Worm (Caenorhabditis elegans) whole organism, L1 larva: ENCODE data around the gene lin-22.
A peak's percentile ranks its signal among the peaks of the same experiment; 100 is the strongest.

Experiments
- C04F5.9 ChIP-seq: sonication (generic microtip); optimal IDR thresholded peaks from 2 replicates; lab custom pipeline; 2016; ENCODE audit warnings: missing genetic modification characterization, missing compliant biosample characterization
- C34B4.2 ChIP-seq: sonication (generic microtip); optimal IDR thresholded peaks from 2 replicates; lab custom pipeline; 2017; ENCODE audit warnings: mild to moderate bottlenecking, missing genetic modification characterization, missing compliant biosample characterization
- aly-2 ChIP-seq: fragments of 150-350 bp; optimal IDR thresholded peaks from 2 replicates; lab custom pipeline; 2014; ENCODE audit warnings: missing biosample characterization, missing genetic modification characterization
- ama-1 ChIP-seq: fragments of 150-350 bp; optimal IDR thresholded peaks from 2 replicates; lab custom pipeline; 2014
- blmp-1 ChIP-seq: fragments of 150-350 bp; optimal IDR thresholded peaks from 2 replicates; lab custom pipeline; 2014; ENCODE audit warnings: missing biosample characterization, missing genetic modification characterization
- ceh-63 ChIP-seq: fragments of 200-800 bp; sonication (Bioruptor generic); optimal IDR thresholded peaks from 2 replicates; lab custom pipeline; 2018; ENCODE audit warnings: mild to moderate bottlenecking, missing genetic modification characterization, missing compliant biosample characterization
- ceh-88 ChIP-seq: fragments of 200-800 bp; sonication (Bioruptor generic); IDR thresholded peaks from 2 replicates; pipeline ENCODE4 v1.3.6; 2022; ENCODE audit warnings: missing genetic modification characterization, missing compliant biosample characterization
- ceh-90 ChIP-seq: sonication (generic microtip); optimal IDR thresholded peaks from 2 replicates; lab custom pipeline; 2016; ENCODE audit warnings: missing genetic modification characterization, missing compliant biosample characterization
- ces-1 ChIP-seq: fragments of 150-350 bp; optimal IDR thresholded peaks from 2 replicates; lab custom pipeline; 2014; ENCODE audit warnings: missing biosample characterization, missing genetic modification reagents, missing genetic modification characterization
- efl-1 ChIP-seq, 4 experiments: fragments of 150-350 bp; optimal IDR thresholded peaks in 3 of 4; peaks in 1 of 4; 1 replicate in 1 of 4; 2 replicates in 3 of 4; lab custom pipeline; 2014; ENCODE audit warnings: missing biosample characterization in 2 of 4, missing genetic modification characterization in 2 of 4, missing genetic modification reagents in 2 of 4
- elt-2 ChIP-seq: sonication (generic microtip); optimal IDR thresholded peaks from 2 replicates; lab custom pipeline; 2016; ENCODE audit warnings: missing genetic modification characterization, mild to moderate bottlenecking, inconsistent platforms, missing compliant biosample characterization, missing genetic modification reagents
- fkh-10 ChIP-seq: sonication (generic microtip); optimal IDR thresholded peaks from 2 replicates; lab custom pipeline; 2017; ENCODE audit warnings: missing biosample characterization, missing genetic modification reagents, missing genetic modification characterization
- fkh-8 ChIP-seq: sonication (generic microtip); optimal IDR thresholded peaks from 2 replicates; lab custom pipeline; 2016; ENCODE audit warnings: mild to moderate bottlenecking, missing genetic modification characterization, missing compliant biosample characterization
- grh-1 ChIP-seq: fragments of 200-800 bp; sonication (Bioruptor generic); IDR thresholded peaks from 2 replicates; pipeline ENCODE4 v1.3.6; 2022; ENCODE audit warnings: missing genetic modification reagents, missing genetic modification characterization, missing compliant biosample characterization
- hlh-17 ChIP-seq: fragments of 200-800 bp; sonication (Bioruptor generic); optimal IDR thresholded peaks from 2 replicates; lab custom pipeline; 2018; ENCODE audit warnings: missing genetic modification characterization, mild to moderate bottlenecking, missing compliant biosample characterization, moderate library complexity, borderline replicate concordance
- hlh-4 ChIP-seq: sonication (generic microtip); optimal IDR thresholded peaks from 2 replicates; lab custom pipeline; 2016; ENCODE audit warnings: mild to moderate bottlenecking, missing genetic modification characterization, missing compliant biosample characterization
- jun-1 ChIP-seq: fragments of 150-350 bp; optimal IDR thresholded peaks from 2 replicates; lab custom pipeline; 2014; ENCODE audit warnings: missing biosample characterization, missing genetic modification reagents, missing genetic modification characterization
- lin-14 ChIP-seq: fragments of 200-800 bp; sonication (Bioruptor generic); optimal IDR thresholded peaks from 2 replicates; lab custom pipeline; 2018; ENCODE audit warnings: mild to moderate bottlenecking, missing genetic modification characterization, moderate library complexity, missing compliant biosample characterization
- lin-35 ChIP-seq, 2 experiments: fragments of 150-350 bp; optimal IDR thresholded peaks; 2 replicates each; lab custom pipeline; 2014; ENCODE audit warnings: missing biosample characterization in 2 of 2, missing genetic modification characterization in 2 of 2, missing genetic modification reagents in 2 of 2
- lsy-2 ChIP-seq, 2 experiments: fragments of 150-350 bp; optimal IDR thresholded peaks; 2 replicates each; lab custom pipeline; 2014; ENCODE audit warnings: missing biosample characterization in 2 of 2, missing genetic modification characterization in 2 of 2
- mef-2 ChIP-seq: fragments of 150-350 bp; optimal IDR thresholded peaks from 2 replicates; lab custom pipeline; 2014; ENCODE audit warnings: missing biosample characterization, missing genetic modification characterization
- nhr-11 ChIP-seq: fragments of 150-350 bp; optimal IDR thresholded peaks from 2 replicates; lab custom pipeline; 2014; ENCODE audit warnings: missing biosample characterization, missing genetic modification characterization
- nhr-19 ChIP-seq: fragments of 200-800 bp; sonication (Bioruptor generic); conservative IDR thresholded peaks from 2 replicates; pipeline ENCODE4 v1.3.6; 2022; ENCODE audit warnings: missing genetic modification characterization, missing compliant biosample characterization
- nhr-237 ChIP-seq: fragments of 150-350 bp; optimal IDR thresholded peaks from 2 replicates; lab custom pipeline; 2014; ENCODE audit warnings: missing biosample characterization, missing genetic modification characterization
- nhr-76 ChIP-seq: sonication (generic microtip); optimal IDR thresholded peaks from 2 replicates; lab custom pipeline; 2017; ENCODE audit warnings: missing biosample characterization, missing genetic modification characterization
- nhr-77 ChIP-seq: fragments of 150-350 bp; optimal IDR thresholded peaks from 2 replicates; lab custom pipeline; 2014; ENCODE audit warnings: missing biosample characterization, missing genetic modification characterization
- nhr-84 ChIP-seq: sonication (generic microtip); optimal IDR thresholded peaks from 2 replicates; lab custom pipeline; 2017; ENCODE audit warnings: missing biosample characterization, missing genetic modification characterization
- nhr-85 ChIP-seq: sonication (generic microtip); peaks from one replicate; lab custom pipeline; 2016; ENCODE audit warnings: missing genetic modification characterization, inconsistent platforms, missing compliant biosample characterization
- pax-3 ChIP-seq: fragments of 200-800 bp; sonication (Bioruptor generic); optimal IDR thresholded peaks from 2 replicates; lab custom pipeline; 2018; ENCODE audit warnings: mild to moderate bottlenecking, missing genetic modification characterization, moderate library complexity, missing compliant biosample characterization
- rnt-1 ChIP-seq: sonication (generic microtip); optimal IDR thresholded peaks from 2 replicates; lab custom pipeline; 2016; ENCODE audit warnings: mild to moderate bottlenecking, missing genetic modification characterization, moderate library complexity, missing compliant biosample characterization
- sup-37 ChIP-seq: fragments of 200-800 bp; sonication (Bioruptor generic); optimal IDR thresholded peaks from 2 replicates; lab custom pipeline; 2018; ENCODE audit warnings: mild to moderate bottlenecking, missing genetic modification characterization, missing compliant biosample characterization
- tbx-2 ChIP-seq: sonication (generic microtip); optimal IDR thresholded peaks from 2 replicates; lab custom pipeline; 2016; ENCODE audit warnings: missing genetic modification characterization, missing compliant biosample characterization
- unc-130 ChIP-seq: fragments of 150-350 bp; optimal IDR thresholded peaks from 2 replicates; lab custom pipeline; 2017; ENCODE audit warnings: missing biosample characterization, missing genetic modification characterization, inconsistent platforms
- unc-86 ChIP-seq: sonication (generic microtip); optimal IDR thresholded peaks from 2 replicates; lab custom pipeline; 2016; ENCODE audit warnings: missing genetic modification characterization, missing compliant biosample characterization
- vab-15 ChIP-seq: sonication (generic microtip); optimal IDR thresholded peaks from 2 replicates; lab custom pipeline; 2017; ENCODE audit warnings: missing genotype, mild to moderate bottlenecking, missing genetic modification characterization, missing compliant biosample characterization
- xbp-1 ChIP-seq: sonication (generic microtip); optimal IDR thresholded peaks from 2 replicates; lab custom pipeline; 2016; ENCODE audit warnings: missing genetic modification characterization, missing compliant biosample characterization
- zip-4 ChIP-seq: fragments of 200-800 bp; sonication (Bioruptor generic); optimal IDR thresholded peaks from 2 replicates; lab custom pipeline; 2018; ENCODE audit warnings: mild to moderate bottlenecking, missing genetic modification characterization, moderate library complexity, missing compliant biosample characterization
- ztf-11 ChIP-seq, 2 experiments: sonication (generic microtip); optimal IDR thresholded peaks; 2 replicates each; lab custom pipeline; 2016 to 2017; ENCODE audit warnings: missing genetic modification characterization in 2 of 2, missing biosample characterization in 1 of 2, missing compliant biosample characterization in 1 of 2

Gene lin-22

ce11 chrIV:3019438-3019837 lies at the start of gene lin-22:
Gene lin-22, plus strand, starts transcription at chrIV:3019738.
- no peak for TF ChIP-seq C04F5.9 (tag; lab: Kevin White, UChicago)
- no peak for TF ChIP-seq tbx-2 (tag; lab: Kevin White, UChicago)
- no peak for TF ChIP-seq nhr-84 (tag; lab: Kevin White, UChicago)
- TF ChIP-seq ztf-11 (tag; optimal IDR thresholded peaks at IDR 0.05; lab: Kevin White, UChicago): no peak
- no peak for TF ChIP-seq fkh-8
- no peak for TF ChIP-seq efl-1 (optimal IDR thresholded peaks at IDR 0.05; lab: Kevin White, UChicago)
- TF ChIP-seq efl-1 (GFP tag; optimal IDR thresholded peaks at IDR 0.05 in 1 of 2; lab: Kevin White, UChicago): no peak
- no peak for TF ChIP-seq pax-3 (tag; lab: Kevin White, UChicago)
- TF ChIP-seq rnt-1: no peak
- TF ChIP-seq grh-1: no peak
- no peak for TF ChIP-seq ceh-63 (GFP tag; lab: Kevin White, UChicago)
- no peak for TF ChIP-seq jun-1 (tag; lab: Kevin White, UChicago)
- no peak for TF ChIP-seq hlh-4 (tag; lab: Kevin White, UChicago)
- no peak for TF ChIP-seq ces-1 (GFP tag; lab: Kevin White, UChicago)
- no peak for TF ChIP-seq ceh-88
- no peak for TF ChIP-seq fkh-10
- no peak for TF ChIP-seq nhr-237 (tag; lab: Kevin White, UChicago)
- no peak for TF ChIP-seq nhr-77 (tag; lab: Kevin White, UChicago)
- TF ChIP-seq ceh-90 (tag; lab: Kevin White, UChicago): no peak

ce11 chrIV:2971060-2971459 lies 48.5 kb upstream of the lin-22 start:
- no peak for TF ChIP-seq nhr-11 (tag; lab: Kevin White, UChicago)
- no peak for TF ChIP-seq sup-37
- no peak for TF ChIP-seq unc-130 (tag; lab: Kevin White, UChicago)
- TF ChIP-seq nhr-76 (tag; lab: Kevin White, UChicago): no peak
- no peak for TF ChIP-seq nhr-84 (tag; lab: Kevin White, UChicago)

- no peak for TF ChIP-seq C34B4.2
- TF ChIP-seq nhr-85 (tag; lab: Kevin White, UChicago): no peak
- no peak for TF ChIP-seq vab-15
- no peak for TF ChIP-seq xbp-1
- TF ChIP-seq lin-35 (GFP tag; optimal IDR thresholded peaks at IDR 0.05; lab: Kevin White, UChicago): no peak
- no peak for TF ChIP-seq lsy-2 (tag; optimal IDR thresholded peaks at IDR 0.05; lab: Kevin White, UChicago)
- no peak for TF ChIP-seq mef-2 (tag; lab: Kevin White, UChicago)
- no peak for TF ChIP-seq blmp-1 (tag; lab: Kevin White, UChicago)
- no peak for TF ChIP-seq nhr-19
- no peak for TF ChIP-seq jun-1 (tag; lab: Kevin White, UChicago)
- TF ChIP-seq hlh-17 (GFP tag; lab: Kevin White, UChicago): no peak
- TF ChIP-seq unc-86: no peak
- no peak for TF ChIP-seq elt-2 (tag; lab: Kevin White, UChicago)
- no peak for TF ChIP-seq sup-37
- no peak for TF ChIP-seq aly-2
- TF ChIP-seq nhr-84 (tag; lab: Kevin White, UChicago): no peak
- no peak for TF ChIP-seq pax-3 (tag; lab: Kevin White, UChicago)
- no peak for TF ChIP-seq ama-1 (lab: Kevin White, UChicago)
- TF ChIP-seq, all 84 proteins: peak for 0
Measured at ce11 chrIV:2978384-2978783, 41.2 kb upstream of the lin-22 start, which contains the start of gene lad-2. Gene lad-2, minus strand, starts transcription at chrIV:2978484.

ce11 chrIV:2982443-2982842 lies 37.1 kb upstream of the lin-22 start:
- TF ChIP-seq zip-4 (no peak), ces-1 (GFP tag; lab: Kevin White, UChicago) (peak; percentile 24), lin-14 (GFP tag; lab: Kevin White, UChicago) (peak; percentile 61)
